Worm (Caenorhabditis elegans) whole organism, late embryonic: ENCODE results near the gene dyf-6.

Experiments
- C08G9.2 ChIP-seq: sonication (generic microtip); optimal IDR thresholded peaks from 2 replicates; lab custom pipeline; 2016; ENCODE audit warnings: mild to moderate bottlenecking, missing genetic modification characterization, moderate library complexity, missing compliant biosample characterization
- C38D4.7 ChIP-seq: fragments of 200-800 bp; sonication (Bioruptor generic); optimal IDR thresholded peaks from 2 replicates; lab custom pipeline; 2018; ENCODE audit warnings: mild to moderate bottlenecking, missing genetic modification characterization, moderate library complexity, missing compliant biosample characterization
- F13H6.1 ChIP-seq: sonication (generic microtip); optimal IDR thresholded peaks from 2 replicates; lab custom pipeline; 2016; ENCODE audit warnings: missing genetic modification characterization, missing compliant biosample characterization
- K09A11.1 ChIP-seq: sonication (generic microtip); optimal IDR thresholded peaks from 2 replicates; lab custom pipeline; 2017; ENCODE audit warnings: antibody characterized with exemption, mild to moderate bottlenecking, missing genetic modification characterization, missing compliant biosample characterization; ENCODE audit not compliant: insufficient read depth
- ahr-1 ChIP-seq: sonication (generic microtip); optimal IDR thresholded peaks from 2 replicates; lab custom pipeline; 2016; ENCODE audit warnings: missing genetic modification characterization, missing compliant biosample characterization
- ceh-14 ChIP-seq: sonication (generic microtip); optimal IDR thresholded peaks from 2 replicates; lab custom pipeline; 2016; ENCODE audit warnings: missing genotype, missing genetic modification characterization, missing compliant biosample characterization
- ceh-18 ChIP-seq: sonication (generic microtip); optimal IDR thresholded peaks from 2 replicates; lab custom pipeline; 2016; ENCODE audit warnings: missing genetic modification characterization, missing compliant biosample characterization
- ceh-19 ChIP-seq: fragments of 200-800 bp; sonication (Bioruptor generic); optimal IDR thresholded peaks from 2 replicates; lab custom pipeline; 2018; ENCODE audit warnings: mild to moderate bottlenecking, missing genetic modification characterization, missing compliant biosample characterization
- ceh-2 ChIP-seq: sonication (generic microtip); optimal IDR thresholded peaks from 2 replicates; lab custom pipeline; 2016; ENCODE audit warnings: missing genotype, missing genetic modification characterization, missing compliant biosample characterization
- ceh-24 ChIP-seq: sonication (generic microtip); optimal IDR thresholded peaks from 2 replicates; lab custom pipeline; 2016; ENCODE audit warnings: mild to moderate bottlenecking, missing genetic modification characterization, missing compliant biosample characterization
- ceh-30 ChIP-seq: fragments of 150-350 bp; optimal IDR thresholded peaks from 2 replicates; lab custom pipeline; 2014; ENCODE audit warnings: missing biosample characterization, missing genetic modification characterization
- ceh-31 ChIP-seq: sonication (generic microtip); optimal IDR thresholded peaks from 2 replicates; lab custom pipeline; 2016; ENCODE audit warnings: missing genetic modification characterization, missing compliant biosample characterization
- ceh-34 ChIP-seq: sonication (generic microtip); optimal IDR thresholded peaks from 2 replicates; lab custom pipeline; 2016; ENCODE audit warnings: mild to moderate bottlenecking, missing genetic modification characterization, missing compliant biosample characterization
- ceh-6 ChIP-seq: fragments of 200-800 bp; sonication (Bioruptor generic); optimal IDR thresholded peaks from 2 replicates; lab custom pipeline; 2018; ENCODE audit warnings: mild to moderate bottlenecking, missing genetic modification characterization, missing compliant biosample characterization
- ceh-9 ChIP-seq: sonication (generic microtip); optimal IDR thresholded peaks from 2 replicates; lab custom pipeline; 2016; ENCODE audit warnings: mild to moderate bottlenecking, missing genetic modification characterization, inconsistent platforms, missing compliant biosample characterization
- che-1 ChIP-seq: sonication (generic microtip); optimal IDR thresholded peaks from 2 replicates; lab custom pipeline; 2016; ENCODE audit warnings: mild to moderate bottlenecking, missing genetic modification characterization, missing compliant biosample characterization
- elt-2 ChIP-seq: sonication (generic microtip); optimal IDR thresholded peaks from 2 replicates; lab custom pipeline; 2016; ENCODE audit warnings: missing genetic modification reagents, missing genetic modification characterization, missing compliant biosample characterization
- elt-4 ChIP-seq: sonication (generic microtip); optimal IDR thresholded peaks from 2 replicates; lab custom pipeline; 2016; ENCODE audit warnings: missing genetic modification characterization, missing compliant biosample characterization
- eyg-1 ChIP-seq: sonication (generic microtip); optimal IDR thresholded peaks from 2 replicates; lab custom pipeline; 2016; ENCODE audit warnings: missing genotype, missing genetic modification characterization, missing compliant biosample characterization
- fkh-10 ChIP-seq: fragments of 150-350 bp; optimal IDR thresholded peaks from 2 replicates; lab custom pipeline; 2014; ENCODE audit warnings: missing biosample characterization, missing genetic modification reagents, missing genetic modification characterization
- fkh-6 ChIP-seq: sonication (generic microtip); optimal IDR thresholded peaks from 2 replicates; lab custom pipeline; 2016; ENCODE audit warnings: missing genetic modification characterization, missing compliant biosample characterization
- gmeb-2 ChIP-seq: sonication (generic microtip); optimal IDR thresholded peaks from 2 replicates; lab custom pipeline; 2016; ENCODE audit warnings: missing genetic modification characterization, inconsistent platforms, missing compliant biosample characterization
- hlh-15 ChIP-seq: sonication (generic microtip); optimal IDR thresholded peaks from 2 replicates; lab custom pipeline; 2016; ENCODE audit warnings: missing genetic modification characterization, missing compliant biosample characterization
- hlh-30 ChIP-seq: sonication (generic microtip); optimal IDR thresholded peaks from 2 replicates; lab custom pipeline; 2017; ENCODE audit warnings: antibody characterized with exemption, missing genetic modification characterization, missing compliant biosample characterization; ENCODE audit not compliant: insufficient read depth
- hlh-6 ChIP-seq: sonication (generic microtip); optimal IDR thresholded peaks from 2 replicates; lab custom pipeline; 2016; ENCODE audit warnings: missing genotype, missing genetic modification characterization, missing compliant biosample characterization
- hlh-8 ChIP-seq: sonication (generic microtip); optimal IDR thresholded peaks from 2 replicates; lab custom pipeline; 2016; ENCODE audit warnings: missing genotype, missing genetic modification characterization, missing compliant biosample characterization
- lim-6 ChIP-seq: sonication (generic microtip); optimal IDR thresholded peaks from 2 replicates; lab custom pipeline; 2016; ENCODE audit warnings: missing genetic modification characterization, missing compliant biosample characterization
- madf-2 ChIP-seq: sonication (generic microtip); optimal IDR thresholded peaks from 2 replicates; lab custom pipeline; 2017; ENCODE audit warnings: missing genetic modification characterization, missing compliant biosample characterization
- mec-3 ChIP-seq: sonication (generic microtip); optimal IDR thresholded peaks from 2 replicates; lab custom pipeline; 2016; ENCODE audit warnings: borderline replicate concordance, missing genetic modification characterization, missing compliant biosample characterization
- nfya-1 ChIP-seq: sonication (generic microtip); optimal IDR thresholded peaks from 2 replicates; lab custom pipeline; 2017; ENCODE audit warnings: missing genetic modification characterization, mild to moderate bottlenecking, missing compliant biosample characterization, antibody characterized with exemption, moderate library complexity
- pax-1 ChIP-seq: fragments of 150-350 bp; optimal IDR thresholded peaks from 2 replicates; lab custom pipeline; 2014; ENCODE audit warnings: missing biosample characterization, missing genetic modification characterization
- pqm-1 ChIP-seq: sonication (generic microtip); optimal IDR thresholded peaks from 2 replicates; lab custom pipeline; 2016; ENCODE audit warnings: missing genetic modification characterization, missing compliant biosample characterization
- pros-1 ChIP-seq: fragments of 150-350 bp; optimal IDR thresholded peaks from 2 replicates; lab custom pipeline; 2014; ENCODE audit warnings: missing biosample characterization, missing genetic modification reagents, missing genetic modification characterization
- ref-2 ChIP-seq: sonication (generic microtip); optimal IDR thresholded peaks from 2 replicates; lab custom pipeline; 2016; ENCODE audit warnings: missing genetic modification characterization, missing compliant biosample characterization
- rnt-1 ChIP-seq: sonication (generic microtip); optimal IDR thresholded peaks from 2 replicates; lab custom pipeline; 2016; ENCODE audit warnings: missing genetic modification characterization, missing compliant biosample characterization
- sdc-2 ChIP-seq: sonication (generic microtip); optimal IDR thresholded peaks from 2 replicates; lab custom pipeline; 2016; ENCODE audit warnings: missing genotype, missing genetic modification characterization, missing compliant biosample characterization
- sox-4 ChIP-seq: sonication (generic microtip); optimal IDR thresholded peaks from 2 replicates; lab custom pipeline; 2017; ENCODE audit warnings: mild to moderate bottlenecking, missing genetic modification characterization, inconsistent platforms, missing compliant biosample characterization
- tbx-2 ChIP-seq: sonication (generic microtip); optimal IDR thresholded peaks from 2 replicates; lab custom pipeline; 2016; ENCODE audit warnings: missing genetic modification characterization, missing compliant biosample characterization
- ttx-3 ChIP-seq: sonication (generic microtip); optimal IDR thresholded peaks from 2 replicates; lab custom pipeline; 2016; ENCODE audit warnings: missing genetic modification reagents, missing genetic modification characterization, missing compliant biosample characterization
- unc-42 ChIP-seq: sonication (generic microtip); optimal IDR thresholded peaks from 2 replicates; lab custom pipeline; 2016; ENCODE audit warnings: missing genotype, missing genetic modification characterization, missing compliant biosample characterization

Gene dyf-6

DNA sequence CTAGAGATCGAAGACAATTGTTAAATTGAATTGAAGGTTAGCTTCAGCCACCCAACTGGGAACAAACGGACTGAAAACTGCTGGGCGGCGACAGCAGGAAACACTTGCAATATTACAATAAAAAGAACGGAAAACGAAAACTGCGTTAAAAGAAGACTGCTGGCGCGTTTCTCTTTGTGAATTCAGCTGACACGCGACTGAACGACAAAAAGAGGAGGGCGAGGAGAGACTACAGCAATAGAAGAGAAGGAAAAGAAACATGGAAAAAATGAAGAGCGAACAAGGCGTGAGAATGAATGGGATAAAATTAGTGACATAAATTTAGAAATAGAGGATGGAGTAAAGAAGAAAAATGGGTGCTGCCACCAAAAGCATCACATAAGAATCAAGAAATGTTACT is 8.6 kb downstream of the dyf-6 start (continued):
- TF ChIP-seq sdc-2 (tag; lab: Kevin White, UChicago) (peak; percentile 70), ceh-9 (no peak), ceh-34 (tag; lab: Kevin White, UChicago) (peak; percentile 33), C38D4.7 (GFP tag; lab: Kevin White, UChicago) (no peak), unc-42 (tag; lab: Kevin White, UChicago) (peak; percentile 77), hlh-6 (tag; lab: Kevin White, UChicago) (peak; percentile 55), ceh-30 (tag; lab: Kevin White, UChicago) (no peak), ttx-3 (tag; lab: Kevin White, UChicago) (no peak), hlh-8 (peak; percentile 46), madf-2 (tag; lab: Kevin White, UChicago) (peak; percentile 27), lim-6 (peak; percentile 44), sox-4 (tag; lab: Kevin White, UChicago) (peak; percentile 5), F13H6.1 (tag; lab: Kevin White, UChicago) (peak; percentile 65), ceh-19 (GFP tag; lab: Kevin White, UChicago) (no peak), elt-2 (tag; lab: Kevin White, UChicago) (peak; percentile 32), pax-1 (tag; lab: Kevin White, UChicago) (no peak), ceh-24 (tag; lab: Kevin White, UChicago) (no peak), ref-2 (tag; lab: Kevin White, UChicago) (peak; percentile 53)
- TF ChIP-seq, all 69 proteins: peak for 26

ce11 chrX:10376989-10377388 is 9.3 kb downstream of the dyf-6 start:
- TF ChIP-seq ceh-6 (GFP tag; lab: Kevin White, UChicago) (no peak), ceh-2 (tag; lab: Kevin White, UChicago) (no peak), pqm-1 (tag; lab: Kevin White, UChicago) (no peak), ceh-9 (no peak), ceh-14 (tag; lab: Kevin White, UChicago) (no peak), ahr-1 (tag; lab: Kevin White, UChicago) (no peak), eyg-1 (tag; lab: Kevin White, UChicago) (no peak), gmeb-2 (tag; lab: Kevin White, UChicago) (no peak), ceh-18 (tag; lab: Kevin White, UChicago) (no peak)

DNA sequence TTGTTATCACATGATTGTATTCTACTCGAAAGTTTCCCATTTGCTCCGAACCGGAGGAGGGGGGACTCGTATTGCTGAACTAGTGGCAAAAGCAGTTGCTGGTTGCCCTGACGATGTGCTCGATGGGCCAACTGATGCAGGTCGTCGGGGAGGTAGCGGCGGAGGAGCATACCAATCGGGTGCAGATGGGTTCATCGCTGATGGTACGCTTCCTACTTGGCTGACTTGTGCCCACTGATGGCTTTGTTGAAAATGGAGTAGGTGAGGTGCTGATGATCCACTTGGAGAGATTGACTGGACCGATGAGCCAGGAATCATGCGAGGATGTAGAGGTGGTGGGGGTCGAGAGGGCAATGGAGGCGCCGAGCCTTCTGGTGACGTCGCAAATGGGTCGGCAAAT is 12.7 kb downstream of the dyf-6 start:
- TF ChIP-seq che-1 (tag; lab: Kevin White, UChicago): no peak
- TF ChIP-seq lim-6: no peak
- no peak for TF ChIP-seq K09A11.1 (tag; lab: Kevin White, UChicago)
- TF ChIP-seq elt-4 (tag; lab: Kevin White, UChicago): peak; percentile 35

- TF ChIP-seq tbx-2 (tag; lab: Kevin White, UChicago) (peak; percentile 36), nfya-1 (peak; percentile 61), fkh-10 (no peak), hlh-30 (tag; lab: Kevin White, UChicago) (no peak), fkh-6 (no peak), mec-3 (tag; lab: Kevin White, UChicago) (no peak), unc-42 (tag; lab: Kevin White, UChicago) (peak; percentile 45), ceh-34 (tag; lab: Kevin White, UChicago) (peak; percentile 48), ceh-14 (tag; lab: Kevin White, UChicago) (peak; percentile 13), rnt-1 (tag; lab: Kevin White, UChicago) (peak; percentile 12), pros-1 (tag; lab: Kevin White, UChicago) (peak; percentile 42), elt-2 (tag; lab: Kevin White, UChicago) (peak; percentile 53), hlh-15 (tag; lab: Kevin White, UChicago) (no peak), sox-4 (tag; lab: Kevin White, UChicago) (no peak), hlh-6 (tag; lab: Kevin White, UChicago) (peak; percentile 27), sdc-2 (tag; lab: Kevin White, UChicago) (peak; percentile 80), ceh-31 (peak; percentile 69), ref-2 (tag; lab: Kevin White, UChicago) (peak; percentile 39), C08G9.2 (tag; lab: Kevin White, UChicago) (no peak), hlh-8 (peak; percentile 62)
Observed at ce11 chrX:10372556-10372955, 13.8 kb downstream of the dyf-6 start, which contains the start of gene Y49A10A.2. TSS of gene Y49A10A.2 (minus strand) at chrX:10372664.
